Fruit fly (Drosophila melanogaster): ENCODE measurements around the gene Cpr35B.

The Cpr35B gene

DNA sequence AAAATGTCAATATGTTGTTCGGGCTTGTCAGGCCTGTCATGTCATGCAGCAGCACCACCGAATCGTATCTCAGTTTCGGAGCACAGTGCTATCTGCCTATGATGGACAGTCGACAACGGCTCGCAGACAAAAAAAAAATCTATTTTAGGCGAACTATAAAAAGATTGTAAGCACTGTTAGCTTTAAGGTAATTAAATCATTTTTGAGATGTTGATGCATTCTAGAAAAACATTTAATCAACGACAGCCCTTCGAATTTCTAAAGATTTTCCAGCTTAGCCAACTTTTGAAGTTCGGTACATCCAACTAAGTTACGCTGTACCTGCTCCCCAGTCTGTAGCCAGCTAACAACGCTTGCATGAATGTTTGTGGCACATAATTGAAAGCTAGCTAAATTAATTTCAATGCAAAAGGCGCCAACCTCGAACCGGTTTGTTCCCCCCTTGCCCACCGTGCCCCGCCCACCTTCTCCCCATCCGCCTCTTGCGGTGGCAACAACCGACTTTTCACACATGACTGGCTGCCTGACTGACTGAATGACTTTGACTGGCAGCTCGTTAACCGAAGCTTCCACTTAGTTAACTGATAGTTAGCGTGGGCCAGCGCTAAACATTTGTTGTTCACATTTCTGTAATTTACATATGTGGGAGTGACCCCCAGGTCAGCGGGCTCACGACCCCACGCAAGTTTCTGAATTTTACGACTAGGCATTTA lies 33.4 kb upstream of the Cpr35B start (continued):
- TF ChIP-seq Ets65A (GFP tag), result peak; percentile 92
- peak; percentile 78 for TF ChIP-seq shn (GFP tag; optimal IDR thresholded peaks at IDR 0.05)
- TF ChIP-seq otp (GFP tag; IDR thresholded peaks at IDR 0.05), result 0 out of 3 replicates have a peak, but pooled peaks have one; percentile 50
- no peak for TF ChIP-seq p53 (GFP tag; optimal IDR thresholded peaks at IDR 0.05)
- peak; percentile 37 for TF ChIP-seq CG7786 (GFP tag; optimal IDR thresholded peaks at IDR 0.05)
- TF ChIP-seq CG17612 (GFP tag; IDR thresholded peaks at IDR 0.05), result no peak
- peak; percentile 47 for TF ChIP-seq CG18619 (GFP tag; optimal IDR thresholded peaks at IDR 0.05)
- TF ChIP-seq odd (GFP tag; optimal IDR thresholded peaks at IDR 0.05), result peak; percentile 10
- TF ChIP-seq sens-2 (GFP tag; IDR thresholded peaks at IDR 0.05), result peak; percentile 8; the same call in 1 of the 2 replicates
- peak; percentile 47 to 85 for TF ChIP-seq Hr51 (GFP tag; optimal IDR thresholded peaks at IDR 0.05)
- TF ChIP-seq HLH4C (GFP tag; IDR thresholded peaks at IDR 0.05; ENCODE audit: partially characterized antibody), result no peak
- no peak for TF ChIP-seq Dip2 (GFP tag; IDR thresholded peaks at IDR 0.05)
- no peak for TF ChIP-seq exex (tag; optimal IDR thresholded peaks at IDR 0.05)
- TF ChIP-seq dmrt11E (tag; optimal IDR thresholded peaks at IDR 0.05), result peak; percentile 25
- no peak for TF ChIP-seq B-H1 (GFP tag; IDR thresholded peaks at IDR 0.05)
- TF ChIP-seq Hr3 (GFP tag; optimal IDR thresholded peaks at IDR 0.05), result peak; percentile 53
- TF ChIP-seq Six4 (GFP tag; optimal IDR thresholded peaks at IDR 0.05), result no peak
- TF ChIP-seq CG16815 (GFP tag; optimal IDR thresholded peaks at IDR 0.05), result peak; percentile 33
- no peak for TF ChIP-seq cas (GFP tag; IDR thresholded peaks at IDR 0.05)
- peak; percentile 61 for TF ChIP-seq CG4820 (GFP tag; optimal IDR thresholded peaks at IDR 0.05)
- TF ChIP-seq CG7963 (GFP tag; IDR thresholded peaks at IDR 0.05; ENCODE audit: partially characterized antibody), result no peak
- TF ChIP-seq ranshi (GFP tag; IDR thresholded peaks at IDR 0.05), result peak; percentile 74
- peak; percentile 5 for TF ChIP-seq phol (tag; optimal IDR thresholded peaks at IDR 0.05)
- TF ChIP-seq tup (GFP tag; optimal IDR thresholded peaks at IDR 0.05), result peak; percentile 25
- peak; percentile 66; the same call in 1 of the 2 replicates for TF ChIP-seq Atf6 (GFP tag; IDR thresholded peaks at IDR 0.05)
- no peak for TF ChIP-seq CG18011 (GFP tag; optimal IDR thresholded peaks at IDR 0.05)
- TF ChIP-seq knrl (GFP tag; IDR thresholded peaks at IDR 0.05; ENCODE audit: partially characterized antibody), result no peak
- TF ChIP-seq ATbp (GFP tag; optimal IDR thresholded peaks at IDR 0.05), result peak; percentile 79
- TF ChIP-seq Nf-YC (tag; optimal IDR thresholded peaks at IDR 0.05), result peak; percentile 20
- peak; percentile 56 for TF ChIP-seq chn (GFP tag; optimal IDR thresholded peaks at IDR 0.05)
- TF ChIP-seq CG7556 (GFP tag; optimal IDR thresholded peaks at IDR 0.05), result peak; percentile 69
- TF ChIP-seq GATAe (GFP tag; conservative IDR thresholded peaks at IDR 0.05), result no peak
- TF ChIP-seq CG4707 (GFP tag; optimal IDR thresholded peaks at IDR 0.05), result peak; percentile 38
- no peak for TF ChIP-seq dm (GFP tag; optimal IDR thresholded peaks at IDR 0.05)
- no peak for TF ChIP-seq CG2889 (GFP tag; IDR thresholded peaks at IDR 0.05)
- TF ChIP-seq dati (GFP tag; IDR thresholded peaks at IDR 0.05), result no peak
- no peak for TF ChIP-seq oc (tag; optimal IDR thresholded peaks at IDR 0.05)
- TF ChIP-seq Oli (tag; optimal IDR thresholded peaks at IDR 0.05), result peak; percentile 81
- TF ChIP-seq Rx (GFP tag; IDR thresholded peaks at IDR 0.05), result no peak
- TF ChIP-seq sc (optimal IDR thresholded peaks at IDR 0.05), result no peak
- peak; percentile 29 for TF ChIP-seq sc (GFP tag; optimal IDR thresholded peaks at IDR 0.05)
- no peak for TF ChIP-seq CG34422 (GFP tag; IDR thresholded peaks at IDR 0.05)
- no peak for TF ChIP-seq Usf (GFP tag; optimal IDR thresholded peaks at IDR 0.05)
- TF ChIP-seq Bgb (GFP tag; IDR thresholded peaks at IDR 0.05; ENCODE audit: partially characterized antibody), result peak; percentile 15; the same call in 1 of the 2 replicates
- TF ChIP-seq CG10366 (GFP tag; IDR thresholded peaks at IDR 0.05), result peak; percentile 57
- TF ChIP-seq gcm (GFP tag; optimal IDR thresholded peaks at IDR 0.05), result peak; percentile 49
- TF ChIP-seq Nf-YB (GFP tag; optimal IDR thresholded peaks at IDR 0.05), result no peak
- no peak for TF ChIP-seq cwo (GFP tag; optimal IDR thresholded peaks at IDR 0.05)
- TF ChIP-seq chif (GFP tag; optimal IDR thresholded peaks at IDR 0.05), result peak; percentile 17 to 73
- peak; percentile 22 for TF ChIP-seq pum (GFP tag; optimal IDR thresholded peaks at IDR 0.05)

Measured in whole organism, embryonic.